Worm (Caenorhabditis elegans): ENCODE results near the gene ekl-6.

The ekl-6 gene

ce11 chrIII:10085574-10085973, 21.4 kb downstream of the ekl-6 start:
- TF ChIP-seq ceh-83 (GFP tag; optimal IDR thresholded peaks at IDR 0.05), result no peak
- TF ChIP-seq M03D4.4 (tag; optimal IDR thresholded peaks at IDR 0.05), result no peak

DNA sequence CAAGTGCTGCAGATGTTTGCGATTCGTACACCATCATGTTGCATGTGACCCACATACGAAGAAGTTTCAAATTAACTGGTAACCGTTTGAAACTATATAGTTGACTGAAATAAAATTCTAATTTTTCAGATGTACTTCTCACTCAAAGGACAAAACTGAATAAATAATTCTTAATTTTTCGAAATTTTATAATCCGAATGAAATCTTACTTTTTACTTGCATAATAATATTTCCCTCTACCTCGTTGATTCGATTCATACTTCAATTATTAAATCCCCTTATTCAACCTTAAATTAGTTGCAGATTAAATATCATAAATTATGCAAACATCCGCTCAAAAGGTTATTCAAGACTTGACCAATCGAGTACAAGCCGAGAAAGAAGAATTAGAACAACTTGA, 21.8 kb downstream of the ekl-6 start, which contains the start of gene T16H12.2:
Gene T16H12.2, plus strand, starts transcription at position 301 of the 400 bp plus-strand sequence.
- TF ChIP-seq elt-3 (tag; optimal IDR thresholded peaks at IDR 0.05), result no peak
- TF ChIP-seq flh-1 (GFP tag; optimal IDR thresholded peaks at IDR 0.05), result no peak
- TF ChIP-seq blmp-1 (tag; optimal IDR thresholded peaks at IDR 0.05), result no peak
- TF ChIP-seq mep-1 (tag; optimal IDR thresholded peaks at IDR 0.05), result no peak
- no peak for TF ChIP-seq nhr-76 (tag; optimal IDR thresholded peaks at IDR 0.05)
- no peak for TF ChIP-seq nhr-12 (tag; optimal IDR thresholded peaks at IDR 0.05)

- TF ChIP-seq blmp-1 (tag; optimal IDR thresholded peaks at IDR 0.05) (no peak), unc-62 (GFP tag; optimal IDR thresholded peaks at IDR 0.05) (no peak), nhr-237 (tag; optimal IDR thresholded peaks at IDR 0.05) (no peak), ceh-39 (tag; optimal IDR thresholded peaks at IDR 0.05) (no peak), mab-5 (tag; optimal IDR thresholded peaks at IDR 0.05) (no peak), tbx-8 (GFP tag; optimal IDR thresholded peaks at IDR 0.05) (no peak)
Observed at ce11 chrIII:10088508-10088981, 24.3 kb downstream of the ekl-6 start, which contains the start of gene hal-2. Gene hal-2, minus strand, starts transcription at chrIII:10088931.

ce11 chrIII:10090685-10091084, 26.5 kb downstream of the ekl-6 start, which contains the start of gene gtf-2H2C:
Gene gtf-2H2C, minus strand, starts transcription at chrIII:10090785.
- TF ChIP-seq unc-39 (tag; optimal IDR thresholded peaks at IDR 0.05), result no peak
- no peak for TF ChIP-seq ztf-11 (tag; optimal IDR thresholded peaks at IDR 0.05)
- TF ChIP-seq blmp-1 (tag; optimal IDR thresholded peaks at IDR 0.05), result no peak
- no peak for TF ChIP-seq tbx-8 (GFP tag; optimal IDR thresholded peaks at IDR 0.05)
- TF ChIP-seq nhr-2 (tag; optimal IDR thresholded peaks at IDR 0.05), result no peak
- no peak for TF ChIP-seq ceh-39 (tag; optimal IDR thresholded peaks at IDR 0.05)
- no peak for TF ChIP-seq lin-13 (tag; optimal IDR thresholded peaks at IDR 0.05)
- no peak for TF ChIP-seq ceh-83 (GFP tag; optimal IDR thresholded peaks at IDR 0.05)
- no peak for TF ChIP-seq nhr-12 (tag; optimal IDR thresholded peaks at IDR 0.05)
- TF ChIP-seq M03D4.4 (tag; optimal IDR thresholded peaks at IDR 0.05), result no peak
- TF ChIP-seq elt-1 (tag; optimal IDR thresholded peaks at IDR 0.05; ENCODE audit: borderline replicate concordance, insufficient read depth), result no peak
- TF ChIP-seq nhr-28 (tag; optimal IDR thresholded peaks at IDR 0.05), result no peak
- no peak for TF ChIP-seq sem-2 (GFP tag; optimal IDR thresholded peaks at IDR 0.05)
- TF ChIP-seq bed-3 (GFP tag; optimal IDR thresholded peaks at IDR 0.05), result no peak
- no peak for TF ChIP-seq mep-1 (tag; optimal IDR thresholded peaks at IDR 0.05)
- no peak for TF ChIP-seq mls-2 (tag; optimal IDR thresholded peaks at IDR 0.05)
- TF ChIP-seq ces-1 (GFP tag; optimal IDR thresholded peaks at IDR 0.05), result no peak
- no peak for TF ChIP-seq nhr-76 (tag; optimal IDR thresholded peaks at IDR 0.05)
- TF ChIP-seq zip-8 (tag; optimal IDR thresholded peaks at IDR 0.05), result no peak
- no peak for TF ChIP-seq lin-32 (GFP tag; optimal IDR thresholded peaks at IDR 0.05)

DNA sequence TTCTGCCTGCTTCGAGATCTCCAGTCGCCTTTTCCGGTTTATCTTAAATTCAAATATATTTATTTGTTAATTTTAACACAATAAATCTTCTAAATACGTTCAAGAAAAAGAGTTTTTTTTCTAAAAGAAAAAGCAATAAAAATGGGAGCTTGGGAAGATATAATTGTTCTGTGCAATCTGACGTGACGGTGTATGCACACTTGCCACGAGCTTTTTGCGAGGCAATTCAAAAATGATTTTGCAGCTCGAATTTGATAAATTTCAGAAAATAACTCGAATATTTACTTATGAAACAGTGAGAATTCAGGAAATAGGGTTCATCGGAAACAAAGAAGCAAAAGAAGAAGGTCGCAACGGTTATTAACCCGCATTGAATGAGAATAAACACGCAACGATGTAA, 28.9 kb downstream of the ekl-6 start:
- TF ChIP-seq ztf-11 (tag; optimal IDR thresholded peaks at IDR 0.05) (no peak), sptf-1 (tag; optimal IDR thresholded peaks at IDR 0.05) (no peak), lin-32 (GFP tag; optimal IDR thresholded peaks at IDR 0.05) (peak; percentile 2)

ce11 chrIII:10094538-10094937, 30.3 kb downstream of the ekl-6 start:
- TF ChIP-seq zip-8 (tag; optimal IDR thresholded peaks at IDR 0.05) (no peak), nhr-76 (tag; optimal IDR thresholded peaks at IDR 0.05) (no peak), snpc-4 (tag; optimal IDR thresholded peaks at IDR 0.05) (no peak), bed-3 (GFP tag; optimal IDR thresholded peaks at IDR 0.05) (peak; percentile 9), lsy-2 (tag; optimal IDR thresholded peaks at IDR 0.05) (peak; percentile 21), nhr-12 (tag; optimal IDR thresholded peaks at IDR 0.05) (no peak), cnd-1 (tag; optimal IDR thresholded peaks at IDR 0.05) (peak; percentile 69), ceh-39 (tag; optimal IDR thresholded peaks at IDR 0.05) (no peak), nhr-2 (tag; optimal IDR thresholded peaks at IDR 0.05) (peak; percentile 9), sem-2 (GFP tag; optimal IDR thresholded peaks at IDR 0.05) (no peak), M03D4.4 (tag; optimal IDR thresholded peaks at IDR 0.05) (peak; percentile 59), unc-62 (GFP tag; optimal IDR thresholded peaks at IDR 0.05) (peak; percentile 3), hlh-1 (tag; optimal IDR thresholded peaks at IDR 0.05) (no peak), sptf-1 (tag; optimal IDR thresholded peaks at IDR 0.05) (peak; percentile 79), nhr-237 (tag; optimal IDR thresholded peaks at IDR 0.05) (no peak), mab-5 (tag; optimal IDR thresholded peaks at IDR 0.05) (no peak), lin-32 (GFP tag; optimal IDR thresholded peaks at IDR 0.05) (no peak), drap-1 (GFP tag; optimal IDR thresholded peaks at IDR 0.05) (peak; percentile 28), unc-39 (tag; optimal IDR thresholded peaks at IDR 0.05) (no peak), ceh-43 (GFP tag; optimal IDR thresholded peaks at IDR 0.05) (no peak), lin-13 (tag; optimal IDR thresholded peaks at IDR 0.05) (no peak), unc-120 (tag; optimal IDR thresholded peaks at IDR 0.05; ENCODE audit: poor library complexity, severe bottlenecking) (peak; percentile 56), pha-4 (tag; optimal IDR thresholded peaks at IDR 0.05) (peak; percentile 58), mls-2 (tag; optimal IDR thresholded peaks at IDR 0.05) (peak; percentile 58), ham-2 (GFP tag; optimal IDR thresholded peaks at IDR 0.05) (peak; percentile 91), nhr-28 (tag; optimal IDR thresholded peaks at IDR 0.05) (no peak)

All from whole organism, mixed stage, embryonic.